Fruit fly (Drosophila melanogaster) whole organism: ENCODE data around the gene Blm.

Experiments used
- CG8478 ChIP-seq: fragments of >200 bp; optimal IDR thresholded peaks from 2 replicates; lab custom pipeline; 2018; ENCODE audit warnings: inconsistent platforms
- Dll ChIP-seq: fragments of >200 bp; optimal IDR thresholded peaks from 2 replicates; lab custom pipeline; 2017
- EcR ChIP-seq, 2 experiments: fragments of >200 bp; optimal IDR thresholded peaks; 2 replicates each; lab custom pipeline; 2017; ENCODE audit warnings: missing biosample characterization in 2 of 2, missing genetic modification characterization in 2 of 2, missing genetic modification reagents in 2 of 2
- pan ChIP-seq: fragments of >200 bp; optimal IDR thresholded peaks from 2 replicates; lab custom pipeline; 2017
- psq ChIP-seq: fragments of >200 bp; optimal IDR thresholded peaks from 2 replicates; lab custom pipeline; 2017
- usp ChIP-seq: fragments of >200 bp; optimal IDR thresholded peaks from 2 replicates; lab custom pipeline; 2017; ENCODE audit warnings: missing biosample characterization, missing genetic modification characterization, mixed read lengths

The Blm gene

DNA sequence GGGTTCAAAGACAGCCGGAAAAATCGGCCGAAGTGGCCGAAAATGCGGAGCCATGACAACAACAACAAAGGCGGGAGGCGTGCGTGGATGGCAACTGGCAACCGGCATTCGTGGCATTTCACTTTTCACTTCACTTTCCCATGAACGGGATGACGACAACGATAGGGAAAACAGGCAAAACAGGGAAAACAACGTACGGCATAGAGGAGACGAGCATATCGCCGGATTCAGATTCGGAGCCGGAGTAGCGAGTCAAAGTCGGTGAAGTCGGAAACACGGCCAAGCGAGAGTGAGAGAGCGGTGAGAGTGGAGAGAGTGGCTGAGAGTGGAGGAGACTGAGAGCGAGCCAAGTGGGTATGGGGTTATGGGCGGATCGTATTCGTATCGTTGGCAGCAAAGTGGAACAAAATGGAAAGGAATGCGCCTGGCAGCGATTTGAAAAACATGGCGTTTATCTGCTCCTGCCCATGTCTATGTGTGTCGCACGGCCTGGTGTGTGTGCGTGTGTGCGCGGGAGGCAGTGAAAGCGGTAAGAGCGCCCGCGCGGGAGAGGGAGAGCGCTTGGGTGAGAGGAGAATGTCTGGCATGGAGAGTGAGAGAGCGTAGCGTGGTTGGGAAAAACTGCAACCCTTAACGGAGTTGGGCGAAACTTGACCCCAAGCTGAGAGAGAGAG lies 31.9 kb upstream of the Blm start:
- TF ChIP-seq EcR (GFP tag; optimal IDR thresholded peaks at IDR 0.05; lab: Kevin White, UChicago) (no peak), pan (no peak), Dll (lab: Kevin White, UChicago) (peak; percentile 91), psq (lab: Kevin White, UChicago) (no peak), CG8478 (lab: Kevin White, UChicago) (no peak), usp (GFP tag; lab: Kevin White, UChicago) (no peak)

DNA sequence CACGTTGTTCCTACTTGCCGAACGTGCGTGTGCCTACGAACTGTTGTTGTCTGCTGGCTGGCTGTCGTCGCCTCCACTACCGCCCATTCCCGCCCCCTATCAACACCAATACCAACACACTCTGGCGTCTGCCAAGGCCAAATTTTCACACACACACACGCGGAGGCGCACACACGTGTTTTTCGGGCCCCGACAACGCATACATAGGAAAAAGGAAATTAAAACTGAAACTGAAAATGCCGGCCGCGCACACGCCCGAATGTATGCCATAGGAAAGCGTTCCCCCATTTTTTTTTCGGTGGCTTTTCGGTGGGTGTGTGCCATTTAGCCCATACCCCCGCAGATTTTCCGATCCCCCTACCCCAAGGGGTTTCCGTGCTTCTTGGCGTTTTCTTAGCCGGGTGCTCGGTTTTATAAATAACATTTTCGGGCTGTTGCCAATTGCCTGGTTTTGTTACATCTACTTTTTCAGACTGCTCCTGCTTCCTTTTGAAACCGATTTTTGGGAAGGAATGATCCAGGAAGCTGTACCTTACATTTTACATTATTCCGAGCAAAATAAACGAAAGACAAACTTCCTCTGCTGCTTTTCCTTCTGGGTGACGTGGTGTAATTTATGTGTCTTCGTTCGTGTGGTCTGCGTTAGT lies 30.7 kb upstream of the Blm start:
- TF ChIP-seq usp (GFP tag; lab: Kevin White, UChicago) (no peak), Dll (lab: Kevin White, UChicago) (no peak), EcR (GFP tag; optimal IDR thresholded peaks at IDR 0.05; lab: Kevin White, UChicago) (no peak), psq (lab: Kevin White, UChicago) (no peak), pan (no peak), CG8478 (lab: Kevin White, UChicago) (no peak)

DNA sequence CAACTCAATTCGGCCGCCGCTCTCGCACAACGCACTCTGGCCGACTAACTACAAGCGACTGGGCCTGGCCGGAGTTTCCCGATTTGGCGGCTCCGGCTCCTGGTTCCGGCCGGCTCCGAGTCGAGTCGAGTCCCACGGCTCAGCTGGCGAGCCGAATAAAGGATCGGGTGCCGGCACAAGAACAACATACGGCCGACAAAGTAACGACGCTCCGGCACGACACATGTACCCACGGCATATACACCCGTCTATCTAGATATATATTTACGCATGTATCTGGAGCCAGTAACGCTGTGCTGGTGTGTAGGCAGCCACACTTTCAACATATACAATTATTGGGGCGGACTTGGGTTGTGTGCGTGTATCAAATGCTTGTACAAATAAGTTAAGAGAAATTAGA lies 29.9 kb upstream of the Blm start:
- TF ChIP-seq pan (no peak), EcR (GFP tag; optimal IDR thresholded peaks at IDR 0.05; lab: Kevin White, UChicago) (no peak), Dll (lab: Kevin White, UChicago) (no peak), CG8478 (lab: Kevin White, UChicago) (no peak), usp (GFP tag; lab: Kevin White, UChicago) (no peak), psq (lab: Kevin White, UChicago) (no peak)

DNA sequence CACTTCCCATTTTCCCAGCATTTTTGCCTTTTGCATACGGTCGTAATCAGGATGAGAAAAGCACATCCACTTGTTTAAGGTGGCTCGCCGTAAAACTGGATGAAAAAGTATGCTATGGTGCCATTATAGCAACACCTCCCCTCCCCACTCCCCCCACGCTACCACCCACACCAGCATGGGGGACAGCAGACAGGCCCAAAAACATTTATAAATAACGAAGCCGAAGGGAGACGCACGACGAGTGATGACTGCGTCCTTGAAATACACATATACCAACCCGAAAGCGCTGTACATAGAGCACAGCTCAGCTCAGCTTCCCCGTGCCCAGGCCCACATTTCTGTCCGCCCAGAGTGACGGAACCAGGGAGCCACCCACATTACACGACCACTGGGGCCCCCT lies 29.1 kb upstream of the Blm start:
- no peak for TF ChIP-seq Dll (lab: Kevin White, UChicago)
- no peak for TF ChIP-seq CG8478 (lab: Kevin White, UChicago)
- no peak for TF ChIP-seq EcR (GFP tag; optimal IDR thresholded peaks at IDR 0.05; lab: Kevin White, UChicago)
- TF ChIP-seq usp (GFP tag; lab: Kevin White, UChicago) = no peak
- TF ChIP-seq pan = no peak
- TF ChIP-seq psq (lab: Kevin White, UChicago) = no peak

DNA sequence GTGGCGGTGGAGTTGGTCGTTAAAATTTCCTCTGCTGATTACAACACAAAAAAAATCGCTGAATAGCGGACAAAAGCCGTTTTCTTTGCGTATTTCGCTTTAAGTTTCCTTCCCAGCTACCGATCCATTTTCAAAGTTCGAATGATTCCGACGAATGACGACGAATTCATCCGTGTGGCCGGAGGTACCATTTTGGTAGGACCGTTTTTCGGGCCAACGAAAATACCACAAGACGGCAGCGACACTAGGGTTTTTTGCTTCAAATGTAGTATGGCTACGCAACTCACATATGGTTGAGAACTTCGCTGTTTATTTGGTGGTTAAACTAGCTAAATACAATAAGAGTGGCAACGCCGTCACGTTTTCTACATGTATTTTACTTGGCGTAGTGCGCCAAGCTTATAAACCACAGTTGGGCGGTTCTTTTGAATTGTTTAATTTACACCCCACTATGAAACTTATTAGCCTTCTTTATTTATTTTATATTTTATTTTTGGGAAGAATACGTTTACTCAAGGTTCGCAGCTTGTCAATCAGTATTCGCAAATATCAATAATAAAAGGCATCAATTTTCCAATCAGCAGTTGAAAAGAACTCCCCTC lies 22.8 kb upstream of the Blm start, which contains the start of gene Lk6:
Lk6 (minus strand) TSS at position 179 of the 602 bp plus-strand sequence.
- TF ChIP-seq CG8478 (lab: Kevin White, UChicago) (no peak), Dll (lab: Kevin White, UChicago) (no peak), pan (no peak), usp (GFP tag; lab: Kevin White, UChicago) (no peak), EcR (GFP tag; optimal IDR thresholded peaks at IDR 0.05; lab: Kevin White, UChicago) (no peak), psq (lab: Kevin White, UChicago) (no peak)

DNA sequence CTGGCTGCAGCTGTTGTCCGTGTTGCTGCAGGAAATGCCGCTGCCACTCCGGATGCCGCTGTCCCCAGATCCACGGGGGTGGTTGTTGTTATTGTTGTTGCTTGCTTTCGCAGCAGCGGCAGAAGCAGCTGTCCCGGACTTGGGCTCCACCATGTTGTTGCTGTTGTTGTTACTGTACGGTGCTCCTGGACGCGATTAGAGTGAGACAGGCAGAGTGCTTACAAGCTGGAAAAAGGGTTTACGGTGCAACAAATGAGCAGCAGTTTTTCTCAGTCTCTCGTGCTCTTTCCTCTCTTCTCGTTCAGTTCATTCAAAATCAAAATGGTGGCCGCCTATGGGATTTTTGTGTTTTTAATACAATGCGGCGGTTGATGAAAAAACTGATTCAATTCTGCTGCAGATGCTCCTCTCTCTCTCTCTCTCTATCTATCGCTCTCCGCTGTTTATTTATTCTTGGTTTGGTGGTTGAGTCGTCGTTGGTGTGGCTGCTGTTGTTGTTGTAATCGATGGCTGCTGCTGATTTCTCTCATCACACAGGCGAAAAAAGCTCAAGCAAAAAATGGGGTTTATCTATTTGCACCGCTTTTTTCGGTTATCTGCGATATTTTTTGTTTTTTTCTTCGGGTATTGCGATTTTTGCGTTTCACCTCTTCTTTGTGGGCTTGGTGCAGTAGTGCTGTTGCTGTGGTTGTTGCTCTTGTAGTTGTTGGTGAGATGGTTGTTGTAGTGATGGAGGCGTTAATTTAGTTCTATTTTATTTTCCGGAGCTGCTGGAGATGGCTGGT lies 22.1 kb upstream of the Blm start:
- TF ChIP-seq Dll (lab: Kevin White, UChicago) (peak; percentile 12), EcR (GFP tag; optimal IDR thresholded peaks at IDR 0.05; lab: Kevin White, UChicago) (no peak), psq (lab: Kevin White, UChicago) (no peak), CG8478 (lab: Kevin White, UChicago) (no peak)

DNA sequence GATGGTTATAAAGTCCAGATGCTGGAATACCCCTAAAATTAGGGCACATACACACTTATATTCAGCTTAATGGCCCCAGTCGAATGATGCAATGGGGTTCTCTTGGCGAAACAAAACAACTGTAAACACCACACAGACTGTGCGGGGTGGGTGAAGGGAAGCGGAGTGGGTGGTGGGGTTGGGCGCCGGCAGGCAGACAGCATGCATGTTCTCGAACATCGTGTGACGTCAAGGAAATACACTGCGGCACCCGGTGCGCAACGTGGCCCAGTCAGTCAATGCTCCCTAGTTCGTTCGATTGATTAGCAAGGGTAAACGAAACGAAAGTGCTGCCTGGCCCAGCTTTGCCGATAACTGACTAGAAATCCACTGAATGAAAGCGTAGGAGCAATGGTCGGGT lies 20.9 kb upstream of the Blm start:
- no peak for TF ChIP-seq pan
- TF ChIP-seq usp (GFP tag; lab: Kevin White, UChicago) = no peak
- no peak for TF ChIP-seq Dll (lab: Kevin White, UChicago)
- no peak for TF ChIP-seq EcR (GFP tag; optimal IDR thresholded peaks at IDR 0.05; lab: Kevin White, UChicago)
- no peak for TF ChIP-seq CG8478 (lab: Kevin White, UChicago)
- no peak for TF ChIP-seq psq (lab: Kevin White, UChicago)

DNA sequence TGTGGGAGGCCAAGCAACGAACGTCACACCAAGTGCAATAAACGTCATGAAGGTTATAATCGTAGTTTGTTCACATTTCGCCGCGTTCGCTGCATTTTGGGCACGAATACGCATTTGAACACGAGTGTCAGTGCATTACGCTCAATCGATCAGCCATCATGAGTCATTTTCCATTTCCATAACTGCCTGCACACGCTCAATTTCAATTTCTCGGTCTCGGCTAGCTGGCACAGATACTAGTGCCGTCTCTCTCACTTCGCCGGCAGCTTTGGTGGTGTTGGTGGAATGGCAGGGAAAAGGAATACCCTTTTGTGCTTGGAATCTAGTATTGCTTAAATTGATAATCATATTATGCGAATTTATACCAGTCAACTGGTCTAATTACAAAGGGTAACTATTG lies 20.1 kb upstream of the Blm start:
- TF ChIP-seq EcR (GFP tag; optimal IDR thresholded peaks at IDR 0.05; lab: Kevin White, UChicago) = no peak
- TF ChIP-seq usp (GFP tag; lab: Kevin White, UChicago) = no peak
- TF ChIP-seq pan = no peak
- no peak for TF ChIP-seq Dll (lab: Kevin White, UChicago)
- TF ChIP-seq psq (lab: Kevin White, UChicago) = no peak
- no peak for TF ChIP-seq CG8478 (lab: Kevin White, UChicago)

DNA sequence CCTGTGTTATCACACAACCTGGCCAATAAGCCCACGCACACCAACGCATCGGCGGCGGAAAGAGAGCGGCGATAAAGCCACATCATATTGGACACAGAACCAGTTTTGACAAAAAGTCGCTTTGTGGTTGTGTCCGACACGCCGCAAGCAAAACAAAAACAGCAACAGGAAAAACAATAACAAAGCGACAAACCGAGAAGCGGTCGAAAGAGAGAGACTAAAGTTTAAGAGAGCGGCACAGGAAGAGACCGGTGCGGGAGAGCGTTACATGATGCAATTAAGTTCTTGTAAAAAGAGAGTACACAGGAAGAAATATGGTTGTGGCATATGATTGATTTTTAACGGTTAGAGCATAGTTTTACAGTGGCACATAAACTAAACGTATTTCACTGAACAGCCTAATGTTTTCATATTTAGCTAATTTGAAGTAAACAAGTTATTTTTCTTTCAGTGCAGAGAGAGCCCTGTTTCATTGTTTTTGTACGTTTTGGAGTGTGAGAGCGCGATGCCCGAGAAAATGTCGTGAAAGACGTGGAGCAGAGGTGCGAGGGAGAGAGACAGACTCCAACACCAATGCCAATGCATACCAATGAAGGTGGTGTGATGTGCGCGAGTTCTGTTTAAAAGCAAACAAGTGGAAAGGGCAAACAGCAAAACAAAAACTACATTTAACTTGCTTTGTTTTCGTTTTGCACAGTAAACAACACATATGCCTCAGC lies 19.2 kb upstream of the Blm start:
- TF ChIP-seq Dll (lab: Kevin White, UChicago) (peak; percentile 83), EcR (GFP tag; optimal IDR thresholded peaks at IDR 0.05; lab: Kevin White, UChicago) (no peak), pan (no peak), psq (lab: Kevin White, UChicago) (no peak), usp (GFP tag; lab: Kevin White, UChicago) (no peak)

DNA sequence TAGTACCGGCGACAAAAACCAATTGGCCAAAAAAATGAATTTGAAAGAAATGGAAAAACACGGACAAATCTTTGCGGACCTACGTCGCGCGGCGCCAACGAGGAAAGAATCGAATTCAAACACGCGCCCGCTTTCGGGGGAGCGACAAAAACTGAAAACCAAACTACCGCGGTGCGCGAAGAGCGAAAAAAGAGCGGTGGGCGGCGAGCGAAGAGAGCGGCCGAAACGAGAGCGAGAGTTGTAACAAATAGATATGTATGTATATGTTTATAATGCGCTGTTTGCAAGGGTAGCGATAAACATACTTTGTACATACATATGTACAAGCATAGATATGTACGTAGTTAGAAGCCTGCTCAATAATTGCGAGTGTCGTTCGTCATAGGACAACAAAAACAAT lies 18.4 kb upstream of the Blm start:
- TF ChIP-seq Dll (lab: Kevin White, UChicago) (no peak), psq (lab: Kevin White, UChicago) (no peak), usp (GFP tag; lab: Kevin White, UChicago) (no peak), CG8478 (lab: Kevin White, UChicago) (no peak), pan (no peak), EcR (GFP tag; optimal IDR thresholded peaks at IDR 0.05; lab: Kevin White, UChicago) (no peak)
